Worm (Caenorhabditis elegans) whole organism, late embryonic: ENCODE results near the gene ins-5.

Experiments
- F13H6.1 ChIP-seq: sonication (generic microtip); optimal IDR thresholded peaks from 2 replicates; lab custom pipeline; 2016; ENCODE audit warnings: missing genetic modification characterization, missing compliant biosample characterization
- K09A11.1 ChIP-seq: sonication (generic microtip); optimal IDR thresholded peaks from 2 replicates; lab custom pipeline; 2017; ENCODE audit warnings: antibody characterized with exemption, mild to moderate bottlenecking, missing genetic modification characterization, missing compliant biosample characterization; ENCODE audit not compliant: insufficient read depth
- ama-1 ChIP-seq: fragments of 150-350 bp; optimal IDR thresholded peaks from 2 replicates; lab custom pipeline; 2014
- ceh-18 ChIP-seq: sonication (generic microtip); optimal IDR thresholded peaks from 2 replicates; lab custom pipeline; 2016; ENCODE audit warnings: missing genetic modification characterization, missing compliant biosample characterization
- dmd-4 ChIP-seq: sonication (generic microtip); optimal IDR thresholded peaks from 2 replicates; lab custom pipeline; 2016; ENCODE audit warnings: borderline replicate concordance, missing genetic modification characterization, missing compliant biosample characterization
- elt-2 ChIP-seq: sonication (generic microtip); optimal IDR thresholded peaks from 2 replicates; lab custom pipeline; 2016; ENCODE audit warnings: missing genetic modification reagents, missing genetic modification characterization, missing compliant biosample characterization
- pag-3 ChIP-seq: sonication (generic microtip); optimal IDR thresholded peaks from 2 replicates; lab custom pipeline; 2016; ENCODE audit warnings: missing compliant biosample characterization, missing genetic modification characterization, borderline replicate concordance
- pros-1 ChIP-seq: fragments of 150-350 bp; optimal IDR thresholded peaks from 2 replicates; lab custom pipeline; 2014; ENCODE audit warnings: missing biosample characterization, missing genetic modification reagents, missing genetic modification characterization
- sdc-2 ChIP-seq: sonication (generic microtip); optimal IDR thresholded peaks from 2 replicates; lab custom pipeline; 2016; ENCODE audit warnings: missing genotype, missing genetic modification characterization, missing compliant biosample characterization

- TF ChIP-seq F13H6.1 (tag; lab: Kevin White, UChicago) (no peak), ama-1 (lab: Kevin White, UChicago) (no peak), K09A11.1 (tag; lab: Kevin White, UChicago) (no peak), pag-3 (tag; lab: Kevin White, UChicago) (no peak), sdc-2 (tag; lab: Kevin White, UChicago) (no peak), pros-1 (tag; lab: Kevin White, UChicago) (no peak), ceh-18 (tag; lab: Kevin White, UChicago) (no peak), dmd-4 (tag; lab: Kevin White, UChicago) (no peak), elt-2 (tag; lab: Kevin White, UChicago) (no peak)
These were observed 36.0 kb upstream of the ins-5 start, which contains the start of gene B0034.7 for ce11 chrII:5961317-5961716.
